Fruit fly (Drosophila melanogaster) whole organism, embryonic: ENCODE results near the gene CG43645.

ENCODE experiments used
- CG17802 ChIP-seq: fragments of 200-800 bp; sonication (Bioruptor generic); optimal IDR thresholded peaks from 2 replicates; lab custom pipeline; 2018; ENCODE audit warnings: missing biosample characterization, mild to moderate bottlenecking, missing genetic modification characterization, moderate library complexity
- CG1792 ChIP-seq: fragments of 200-800 bp; sonication (Bioruptor generic); optimal IDR thresholded peaks from 2 replicates; lab custom pipeline; 2016; ENCODE audit warnings: missing biosample characterization, missing genetic modification characterization
- D ChIP-seq, 2 experiments: fragments of 200-800 bp in 1 of 2; fragments of >200 bp in 1 of 2; sonication (Bioruptor generic) in 1 of 2; optimal IDR thresholded peaks; 2 replicates in 1 of 2; 3 replicates in 1 of 2; lab custom pipeline; 2017; ENCODE audit warnings: mild to moderate bottlenecking in 1 of 2, missing biosample characterization in 1 of 2, missing genetic modification characterization in 1 of 2, missing genetic modification reagents in 1 of 2
- Max ChIP-seq: fragments of 200-800 bp; sonication (Bioruptor generic); optimal IDR thresholded peaks from 2 replicates; lab custom pipeline; 2016; ENCODE audit warnings: missing biosample characterization, mild to moderate bottlenecking, missing genetic modification characterization
- croc ChIP-seq: fragments of 200-800 bp; sonication (Bioruptor generic); conservative IDR thresholded peaks from 3 replicates; pipeline ENCODE4 v1.3.6; 2022; ENCODE audit warnings: missing biosample characterization, missing genetic modification characterization
- dan ChIP-seq: fragments of 200-800 bp; sonication (Bioruptor generic); IDR thresholded peaks from 2 replicates; pipeline ENCODE4 v1.3.6; 2022; ENCODE audit warnings: missing biosample characterization, missing genetic modification characterization
- hth ChIP-seq: fragments of >200 bp; optimal IDR thresholded peaks from 2 replicates; lab custom pipeline; 2017; ENCODE audit warnings: inconsistent platforms
- psq ChIP-seq: fragments of 200-800 bp; sonication (Bioruptor generic); optimal IDR thresholded peaks from 2 replicates; lab custom pipeline; 2017; ENCODE audit warnings: missing biosample characterization, missing genetic modification characterization
- rib ChIP-seq: fragments of 200-800 bp; sonication (Bioruptor generic); IDR thresholded peaks from 2 replicates; pipeline ENCODE4 v1.3.6; 2022; ENCODE audit warnings: missing biosample characterization, missing genetic modification characterization
- row ChIP-seq: fragments of 200-800 bp; sonication (Bioruptor generic); IDR thresholded peaks from 3 replicates; pipeline ENCODE4 v1.3.6; 2022; ENCODE audit warnings: missing biosample characterization, missing genetic modification characterization
- slbo ChIP-seq: fragments of 200-800 bp; sonication (Bioruptor generic); IDR thresholded peaks from 2 replicates; pipeline ENCODE4 v1.3.6; 2022; ENCODE audit warnings: missing biosample characterization, missing genetic modification characterization

dm6 chr2L:17477710-17478109, 7.8 kb upstream of the CG43645 start, which contains the start of gene cass:
- TF ChIP-seq row (GFP tag; lab: Robert Waterston, UW) = peak; percentile 60
- no peak for TF ChIP-seq CG1792 (GFP tag; lab: Kevin White, UChicago)
- no peak for TF ChIP-seq dan (GFP tag; lab: Robert Waterston, UW)
- no peak for TF ChIP-seq CG17802 (tag; lab: Kevin White, UChicago)
- no peak for TF ChIP-seq D (optimal IDR thresholded peaks at IDR 0.05; lab: Kevin White, UChicago)
- no peak for TF ChIP-seq D (GFP tag; optimal IDR thresholded peaks at IDR 0.05; lab: Kevin White, UChicago)
- TF ChIP-seq hth (lab: Kevin White, UChicago) = no peak
- no peak for TF ChIP-seq croc
- TF ChIP-seq psq (GFP tag; lab: Kevin White, UChicago) = no peak
- no peak for TF ChIP-seq slbo (GFP tag; lab: Robert Waterston, UW)
- peak; percentile 4 for TF ChIP-seq Max (GFP tag; lab: Kevin White, UChicago)
- TF ChIP-seq rib = no peak
